Worm (Caenorhabditis elegans) whole organism, L4 larva: ENCODE data around the gene ccm-2.

ENCODE experiments used
- Y48G9A.11 ChIP-seq: fragments of 200-800 bp; sonication (Bioruptor generic); IDR thresholded peaks from 2 replicates; pipeline ENCODE4 v1.3.6; 2022; ENCODE audit warnings: missing genetic modification reagents, missing genetic modification characterization, missing compliant biosample characterization
- Y75B8A.6 ChIP-seq: fragments of 200-800 bp; sonication (Bioruptor generic); IDR thresholded peaks from 2 replicates; pipeline ENCODE4 v1.3.6; 2022; ENCODE audit warnings: missing genetic modification reagents, missing genetic modification characterization, missing compliant biosample characterization
- ceh-82 ChIP-seq: sonication (generic microtip); optimal IDR thresholded peaks from 2 replicates; lab custom pipeline; 2017; ENCODE audit warnings: missing biosample characterization, missing genetic modification characterization
- dmd-9 ChIP-seq: fragments of 200-800 bp; sonication (Bioruptor generic); IDR thresholded peaks from 2 replicates; pipeline ENCODE4 v1.3.6; 2022; ENCODE audit warnings: missing genetic modification reagents, missing genetic modification characterization, missing compliant biosample characterization
- egl-27 ChIP-seq: sonication (generic microtip); optimal IDR thresholded peaks from 3 replicates; lab custom pipeline; 2017; ENCODE audit warnings: missing biosample characterization, missing genetic modification reagents, missing genetic modification characterization
- fkh-10 ChIP-seq: fragments of 150-350 bp; optimal IDR thresholded peaks from 2 replicates; lab custom pipeline; 2014; ENCODE audit warnings: missing biosample characterization, missing genetic modification reagents, missing genetic modification characterization
- fos-1 ChIP-seq: fragments of 150-350 bp; optimal IDR thresholded peaks from 2 replicates; lab custom pipeline; 2014; ENCODE audit warnings: missing biosample characterization, missing genetic modification characterization
- lin-39 ChIP-seq: fragments of 150-350 bp; optimal IDR thresholded peaks from 2 replicates; lab custom pipeline; 2014; ENCODE audit warnings: missing biosample characterization, missing genetic modification reagents, missing genetic modification characterization
- lir-3 ChIP-seq: sonication (generic microtip); optimal IDR thresholded peaks from 2 replicates; lab custom pipeline; 2016; ENCODE audit warnings: mild to moderate bottlenecking, missing genetic modification characterization, missing compliant biosample characterization
- lsy-2 ChIP-seq, 2 experiments: fragments of 150-350 bp in 1 of 2; sonication (generic microtip) in 1 of 2; optimal IDR thresholded peaks; 2 replicates each; lab custom pipeline; 2014 to 2017; ENCODE audit warnings: missing biosample characterization in 2 of 2, missing genetic modification characterization in 2 of 2
- mes-2 ChIP-seq: sonication (generic microtip); optimal IDR thresholded peaks from 2 replicates; lab custom pipeline; 2016; ENCODE audit warnings: missing genotype, mild to moderate bottlenecking, missing genetic modification characterization, missing compliant biosample characterization; ENCODE audit not compliant: poor library complexity, severe bottlenecking
- nhr-42 ChIP-seq: fragments of 200-800 bp; sonication (Bioruptor generic); IDR thresholded peaks from 2 replicates; pipeline ENCODE4 v1.3.6; 2022; ENCODE audit warnings: missing genetic modification characterization, missing compliant biosample characterization
- skn-1 ChIP-seq: fragments of 150-350 bp; optimal IDR thresholded peaks from 2 replicates; lab custom pipeline; 2014; ENCODE audit warnings: missing biosample characterization, missing genetic modification characterization
- zag-1 ChIP-seq: fragments of 150-350 bp; optimal IDR thresholded peaks from 2 replicates; lab custom pipeline; 2014; ENCODE audit warnings: missing biosample characterization, missing genetic modification characterization

DNA sequence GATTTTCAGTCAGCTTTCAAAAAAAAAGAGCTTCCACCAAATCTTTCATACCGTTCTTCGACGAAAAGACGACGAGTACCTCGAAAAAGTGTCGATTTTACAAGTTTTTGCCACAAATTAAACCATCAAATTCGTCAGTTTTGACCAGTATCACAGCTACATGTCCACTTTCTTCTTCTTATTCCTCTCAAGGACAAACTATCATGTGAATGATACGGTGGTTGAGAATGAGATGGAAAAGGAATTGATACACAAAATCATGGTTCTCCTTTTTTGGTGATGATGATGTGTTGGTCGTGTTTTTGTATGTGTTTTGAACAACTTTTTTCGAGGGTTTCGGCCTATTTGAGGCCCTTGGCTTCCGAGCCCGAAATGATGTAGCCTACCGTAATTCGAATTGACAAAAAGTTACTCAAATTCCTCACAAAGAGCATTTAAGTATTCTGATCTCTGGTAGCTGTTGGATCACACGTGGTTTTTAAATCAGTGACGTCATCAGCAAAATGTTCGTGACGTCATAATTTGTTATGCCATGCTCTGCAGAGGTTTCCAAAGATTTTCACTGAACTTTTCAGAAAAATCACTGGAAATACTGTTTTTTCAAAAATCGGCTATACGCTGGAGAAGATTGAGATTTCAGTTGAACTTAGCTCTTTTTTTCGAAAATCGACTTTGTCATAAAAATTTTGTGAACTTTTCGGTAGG is 33.6 kb downstream of the ccm-2 start:
- TF ChIP-seq egl-27 (tag; lab: Kevin White, UChicago), result no peak
- TF ChIP-seq fos-1 (tag; lab: Kevin White, UChicago), result no peak
- no peak for TF ChIP-seq fkh-10 (GFP tag; lab: Kevin White, UChicago)
- TF ChIP-seq nhr-42, result no peak
- no peak for TF ChIP-seq lsy-2 (tag; optimal IDR thresholded peaks at IDR 0.05; lab: Kevin White, UChicago)
- no peak for TF ChIP-seq ceh-82 (tag; lab: Kevin White, UChicago)
- TF ChIP-seq lir-3, result no peak
- no peak for TF ChIP-seq lin-39 (tag; lab: Kevin White, UChicago)
- TF ChIP-seq dmd-9 (GFP tag; lab: Robert Waterston, UW), result no peak
- no peak for TF ChIP-seq mes-2 (tag; lab: Kevin White, UChicago)
- no peak for TF ChIP-seq Y48G9A.11 (GFP tag; lab: Robert Waterston, UW)
- no peak for TF ChIP-seq zag-1 (tag; lab: Kevin White, UChicago)
- TF ChIP-seq Y75B8A.6 (GFP tag; lab: Robert Waterston, UW), result no peak
- TF ChIP-seq skn-1 (tag; lab: Kevin White, UChicago), result no peak
